Worm (Caenorhabditis elegans): ENCODE results near the gene srh-67.

DNA sequence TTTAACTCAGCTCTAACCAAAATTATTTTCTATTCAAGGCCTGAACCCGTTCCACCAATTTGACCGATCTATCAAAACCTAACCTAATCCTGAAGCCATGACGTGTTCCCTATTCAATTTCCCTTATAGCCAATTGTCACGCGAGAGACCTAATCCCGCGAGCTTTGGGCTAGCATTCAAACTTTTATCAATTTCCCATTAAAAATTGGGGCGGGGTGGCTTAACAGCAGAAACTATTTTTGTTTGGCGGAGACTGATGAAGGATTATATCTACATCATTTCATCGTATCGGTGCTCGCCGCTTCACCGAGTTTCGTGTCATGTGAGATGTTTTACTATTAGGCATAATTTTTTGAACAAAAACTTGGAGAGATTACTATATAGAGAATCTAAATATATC, 19.9 kb upstream of the srh-67 start:
- TF ChIP-seq ZK546.5 (tag; optimal IDR thresholded peaks at IDR 0.05), result no peak
- no peak for TF ChIP-seq snpc-4 (tag; optimal IDR thresholded peaks at IDR 0.05)
- TF ChIP-seq lim-7 (GFP tag; IDR thresholded peaks at IDR 0.05), result no peak
- TF ChIP-seq egl-27 (tag; optimal IDR thresholded peaks at IDR 0.05), result no peak
- TF ChIP-seq nhr-77 (tag; optimal IDR thresholded peaks at IDR 0.05), result no peak
- TF ChIP-seq nhr-11 (tag; optimal IDR thresholded peaks at IDR 0.05), result no peak
- no peak for TF ChIP-seq ceh-28 (tag; optimal IDR thresholded peaks at IDR 0.05)
- TF ChIP-seq lin-13 (GFP tag; optimal IDR thresholded peaks at IDR 0.05), result no peak
- TF ChIP-seq nhr-28 (tag; optimal IDR thresholded peaks at IDR 0.05), result no peak
- no peak for TF ChIP-seq lsy-2 (tag; optimal IDR thresholded peaks at IDR 0.05)
- TF ChIP-seq mdl-1 (tag; optimal IDR thresholded peaks at IDR 0.05), result no peak
- TF ChIP-seq nhr-42 (GFP tag; IDR thresholded peaks at IDR 0.05), result no peak

All from whole organism, L4 larva.